Worm (Caenorhabditis elegans) whole organism, L4 larva: ENCODE measurements around the gene wrt-6.

Experiments
- F44E2.7 ChIP-seq: fragments of 200-800 bp; sonication (Bioruptor generic); IDR thresholded peaks from 2 replicates; pipeline ENCODE4 v2.1.2; 2022; ENCODE audit warnings: missing genetic modification characterization, missing compliant biosample characterization
- F49E8.2 ChIP-seq: sonication (generic microtip); optimal IDR thresholded peaks from 2 replicates; lab custom pipeline; 2016; ENCODE audit warnings: missing compliant biosample characterization, mild to moderate bottlenecking, missing genetic modification characterization, borderline replicate concordance
- T20F7.1 ChIP-seq: fragments of 200-800 bp; sonication (Bioruptor generic); optimal IDR thresholded peaks from 2 replicates; lab custom pipeline; 2018; ENCODE audit warnings: mild to moderate bottlenecking, missing genetic modification characterization, missing compliant biosample characterization
- ZK337.2 ChIP-seq: fragments of 200-800 bp; sonication (Bioruptor generic); IDR thresholded peaks from 2 replicates; pipeline ENCODE4 v1.3.6; 2022; ENCODE audit warnings: missing genetic modification reagents, missing genetic modification characterization, missing compliant biosample characterization
- ZK546.5 ChIP-seq, 2 experiments: sonication (generic microtip); optimal IDR thresholded peaks; 2 replicates each; lab custom pipeline; 2017; ENCODE audit warnings: missing biosample characterization in 2 of 2, missing genetic modification characterization in 2 of 2
- aly-2 ChIP-seq: sonication (generic microtip); optimal IDR thresholded peaks from 2 replicates; lab custom pipeline; 2018; ENCODE audit warnings: missing biosample characterization, missing genetic modification characterization
- ceh-28 ChIP-seq: fragments of 150-350 bp; optimal IDR thresholded peaks from 2 replicates; lab custom pipeline; 2014; ENCODE audit warnings: missing biosample characterization, missing genetic modification reagents, missing genetic modification characterization
- ceh-62 ChIP-seq: sonication (generic microtip); optimal IDR thresholded peaks from 2 replicates; lab custom pipeline; 2017; ENCODE audit warnings: missing biosample characterization, missing genetic modification characterization
- ceh-82 ChIP-seq: sonication (generic microtip); optimal IDR thresholded peaks from 2 replicates; lab custom pipeline; 2017; ENCODE audit warnings: missing biosample characterization, missing genetic modification characterization
- ctbp-1 ChIP-seq: fragments of 200-800 bp; sonication (Bioruptor generic); IDR thresholded peaks from 2 replicates; pipeline ENCODE4 v1.3.6; 2022; ENCODE audit warnings: missing genetic modification reagents, missing genetic modification characterization, missing compliant biosample characterization
- daf-16 ChIP-seq, 3 experiments: sonication (generic microtip); optimal IDR thresholded peaks; 2 replicates each; lab custom pipeline; 2016 to 2017; ENCODE audit warnings: missing genetic modification characterization in 3 of 3, missing genetic modification reagents in 3 of 3, mild to moderate bottlenecking in 2 of 3, missing compliant biosample characterization in 2 of 3, missing biosample characterization in 1 of 3, moderate library complexity in 1 of 3
- daf-8 ChIP-seq: fragments of 200-800 bp; sonication (Bioruptor generic); IDR thresholded peaks from 2 replicates; pipeline ENCODE4 v1.3.6; 2022; ENCODE audit warnings: missing genetic modification characterization, missing compliant biosample characterization
- dmd-6 ChIP-seq: fragments of 200-800 bp; sonication (Bioruptor generic); IDR thresholded peaks from 2 replicates; pipeline ENCODE4 v1.3.6; 2022; ENCODE audit warnings: missing genetic modification reagents, missing genetic modification characterization, missing compliant biosample characterization
- dmd-9 ChIP-seq: fragments of 200-800 bp; sonication (Bioruptor generic); IDR thresholded peaks from 2 replicates; pipeline ENCODE4 v1.3.6; 2022; ENCODE audit warnings: missing genetic modification reagents, missing genetic modification characterization, missing compliant biosample characterization
- dve-1 ChIP-seq: sonication (generic microtip); optimal IDR thresholded peaks from 2 replicates; lab custom pipeline; 2017; ENCODE audit warnings: antibody characterized with exemption, mild to moderate bottlenecking, missing genetic modification characterization, missing compliant biosample characterization; ENCODE audit not compliant: insufficient read depth
- jun-1 ChIP-seq: fragments of 150-350 bp; optimal IDR thresholded peaks from 2 replicates; lab custom pipeline; 2014; ENCODE audit warnings: missing biosample characterization, missing genetic modification reagents, missing genetic modification characterization
- lim-7 ChIP-seq: fragments of 200-800 bp; sonication (Bioruptor generic); IDR thresholded peaks from 2 replicates; pipeline ENCODE4 v1.3.6; 2022; ENCODE audit warnings: missing genetic modification characterization, missing compliant biosample characterization
- lin-15B ChIP-seq: fragments of 150-350 bp; sonication (generic microtip); optimal IDR thresholded peaks from 3 replicates; lab custom pipeline; 2014; ENCODE audit warnings: missing biosample characterization, missing genetic modification characterization
- lsy-2 ChIP-seq, 2 experiments: fragments of 150-350 bp in 1 of 2; sonication (generic microtip) in 1 of 2; optimal IDR thresholded peaks; 2 replicates each; lab custom pipeline; 2014 to 2017; ENCODE audit warnings: missing biosample characterization in 2 of 2, missing genetic modification characterization in 2 of 2
- mdl-1 ChIP-seq, 2 experiments: fragments of 150-350 bp in 1 of 2; sonication (generic microtip) in 1 of 2; optimal IDR thresholded peaks; 2 replicates each; lab custom pipeline; 2014 to 2017; ENCODE audit warnings: missing biosample characterization in 2 of 2, missing genetic modification characterization in 2 of 2
- mxl-2 ChIP-seq: fragments of 200-800 bp; sonication (Bioruptor generic); conservative IDR thresholded peaks from 2 replicates; pipeline ENCODE4 v1.3.6; 2022; ENCODE audit warnings: missing genetic modification reagents, missing genetic modification characterization, missing compliant biosample characterization
- nhr-237 ChIP-seq: sonication (generic microtip); optimal IDR thresholded peaks from 2 replicates; lab custom pipeline; 2017; ENCODE audit warnings: missing biosample characterization, missing genetic modification characterization
- nhr-25 ChIP-seq: sonication (generic microtip); optimal IDR thresholded peaks from 2 replicates; lab custom pipeline; 2017; ENCODE audit warnings: missing genetic modification characterization, mild to moderate bottlenecking, missing compliant biosample characterization, antibody characterized with exemption, moderate library complexity, borderline replicate concordance; ENCODE audit not compliant: insufficient read depth
- nhr-41 ChIP-seq: fragments of 200-800 bp; sonication (Bioruptor generic); IDR thresholded peaks from 2 replicates; pipeline ENCODE4 v1.3.6; 2022; ENCODE audit warnings: missing genetic modification reagents, missing genetic modification characterization, missing compliant biosample characterization
- nhr-76 ChIP-seq: fragments of 150-350 bp; optimal IDR thresholded peaks from 2 replicates; lab custom pipeline; 2014; ENCODE audit warnings: missing biosample characterization, missing genetic modification characterization
- rbr-2 ChIP-seq: sonication (generic microtip); optimal IDR thresholded peaks from 2 replicates; lab custom pipeline; 2016; ENCODE audit warnings: missing genotype, missing genetic modification characterization, missing compliant biosample characterization
- saeg-2 ChIP-seq: fragments of 200-800 bp; sonication (Bioruptor generic); IDR thresholded peaks from 2 replicates; pipeline ENCODE4 v1.3.6; 2022; ENCODE audit warnings: missing genetic modification reagents, missing genetic modification characterization, missing compliant biosample characterization
- unc-39 ChIP-seq: sonication (generic microtip); optimal IDR thresholded peaks from 2 replicates; lab custom pipeline; 2017; ENCODE audit warnings: missing biosample characterization, missing genetic modification characterization
- unc-62 ChIP-seq, 3 experiments: fragments of 150-350 bp in 1 of 3; sonication (generic microtip); optimal IDR thresholded peaks in 2 of 3; peaks in 1 of 3; 1 replicate in 1 of 3; 2 replicates in 2 of 3; lab custom pipeline; 2014 to 2017; ENCODE audit warnings: missing biosample characterization in 3 of 3, missing genetic modification characterization in 3 of 3, missing genetic modification reagents in 3 of 3, missing genotype in 1 of 3
- zip-2 ChIP-seq: fragments of 150-350 bp; optimal IDR thresholded peaks from 2 replicates; lab custom pipeline; 2014; ENCODE audit warnings: missing biosample characterization, missing genetic modification characterization

The wrt-6 gene

DNA sequence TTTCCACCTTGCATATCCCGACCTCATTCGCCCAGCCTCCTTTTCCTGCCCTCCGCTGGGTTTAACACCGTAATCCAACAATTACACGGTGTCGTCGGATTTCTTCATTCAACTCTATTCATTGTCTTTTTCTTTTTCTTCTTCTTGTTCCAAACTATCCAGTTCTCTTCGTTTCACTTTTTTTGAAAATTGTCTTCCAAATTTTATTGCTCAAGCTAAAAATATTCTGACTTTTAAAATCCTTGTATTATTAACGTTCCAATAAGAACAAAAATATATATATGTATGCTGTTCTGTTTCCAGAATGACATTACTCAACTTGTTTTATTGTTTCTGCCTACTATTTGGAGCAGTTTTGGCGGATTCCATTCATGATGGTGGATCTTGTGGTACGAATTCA, at the start of gene wrt-6:
TSS of gene wrt-6 (plus strand) at position 301 of the 400 bp plus-strand sequence.
- TF ChIP-seq rbr-2 (tag; lab: Kevin White, UChicago) (no peak), nhr-237 (tag; lab: Kevin White, UChicago) (no peak), ZK337.2 (GFP tag; lab: Robert Waterston, UW) (no peak), nhr-41 (GFP tag; lab: Robert Waterston, UW) (no peak), jun-1 (tag; lab: Kevin White, UChicago) (no peak), nhr-25 (tag; lab: Kevin White, UChicago) (no peak), aly-2 (tag; lab: Kevin White, UChicago) (no peak), saeg-2 (GFP tag; lab: Robert Waterston, UW) (no peak), F44E2.7 (GFP tag; lab: Robert Waterston, UW) (no peak), dve-1 (no peak), lin-15B (tag; lab: Kevin White, UChicago) (no peak), dmd-6 (no peak), lsy-2 (tag; optimal IDR thresholded peaks at IDR 0.05; lab: Kevin White, UChicago) (no peak), ceh-62 (no peak), T20F7.1 (no peak), ceh-82 (no peak), zip-2 (tag; lab: Kevin White, UChicago) (no peak)

DNA sequence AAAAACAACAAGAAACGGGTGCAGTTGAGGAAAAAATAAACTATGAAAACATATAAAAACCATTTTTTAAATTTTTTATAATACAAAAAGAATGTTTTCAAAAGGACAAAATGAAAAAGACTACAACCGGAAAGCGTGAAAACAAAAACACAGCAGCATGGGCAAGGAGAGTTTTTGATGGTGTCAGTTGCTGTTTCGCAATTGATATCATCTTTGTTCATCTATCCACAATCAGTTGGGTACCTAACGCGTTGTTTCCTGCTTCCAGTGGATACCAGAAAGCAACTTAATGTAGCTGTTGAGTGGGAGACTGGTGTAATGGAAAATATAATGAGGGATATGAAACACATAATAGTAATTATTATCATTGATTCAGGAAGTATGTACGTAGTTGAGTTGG, 40.2 kb upstream of the wrt-6 start:
- TF ChIP-seq daf-8 (no peak), F49E8.2 (tag; lab: Kevin White, UChicago) (no peak), lsy-2 (tag; optimal IDR thresholded peaks at IDR 0.05; lab: Kevin White, UChicago) (no peak), daf-16 (GFP tag; optimal IDR thresholded peaks at IDR 0.05; lab: Kevin White, UChicago) (peak in 1 of 2 experiments; percentile 53), daf-16 (tag; optimal IDR thresholded peaks at IDR 0.05; lab: Kevin White, UChicago) (no peak)
- TF ChIP-seq, all 104 proteins: peak for 1

DNA sequence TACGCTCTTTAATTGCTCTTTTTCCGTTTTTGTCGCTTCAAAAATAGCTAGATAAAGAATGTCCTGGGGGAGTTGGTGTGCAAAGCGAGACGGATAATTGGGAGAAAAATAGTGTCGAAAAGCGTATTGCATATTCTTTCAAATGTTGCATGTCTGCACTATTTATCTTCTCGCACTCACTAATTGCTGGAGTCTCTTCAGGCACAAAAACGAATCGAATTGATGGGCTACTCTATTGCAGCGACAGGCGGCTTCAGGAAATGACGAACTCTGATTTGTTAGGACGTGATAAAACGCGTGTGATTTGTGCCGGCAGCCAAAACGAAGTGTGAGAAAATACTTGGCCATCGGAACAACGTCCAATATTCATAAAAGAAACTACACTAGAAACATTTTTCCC, 39.7 kb upstream of the wrt-6 start:
- no peak for TF ChIP-seq mdl-1 (tag; optimal IDR thresholded peaks at IDR 0.05; lab: Kevin White, UChicago)
- peak in 1 of 2 experiments; percentile 39 for TF ChIP-seq unc-62 (GFP tag; optimal IDR thresholded peaks at IDR 0.05 in 1 of 2; lab: Kevin White, UChicago)
- no peak for TF ChIP-seq unc-62 (tag; optimal IDR thresholded peaks at IDR 0.05; lab: Kevin White, UChicago)
- TF ChIP-seq nhr-76 (tag; lab: Kevin White, UChicago), result no peak

DNA sequence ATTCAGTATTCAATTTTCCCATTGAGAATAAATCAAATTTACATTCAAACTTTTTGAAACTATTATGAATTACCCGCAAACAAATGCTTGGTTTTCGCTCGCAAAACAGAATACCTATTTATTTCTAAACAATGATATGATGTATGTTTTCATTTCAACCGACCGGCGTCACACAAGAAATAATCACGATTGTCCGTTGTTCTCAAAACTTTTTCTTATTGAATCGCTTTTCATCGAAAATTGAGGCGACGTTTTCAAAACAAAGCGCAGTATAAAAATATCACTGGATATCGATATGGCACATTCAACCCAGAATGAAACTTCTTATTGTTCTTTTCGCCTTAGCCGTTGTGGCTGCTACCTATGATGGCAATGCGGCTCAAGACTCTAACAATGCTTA, 38.5 kb upstream of the wrt-6 start, which contains the start of gene ZK813.3:
TSS of gene ZK813.3 (plus strand) at position 301 of the 400 bp plus-strand sequence.
- peak in 1 of 2 experiments; percentile 9 for TF ChIP-seq unc-62 (GFP tag; optimal IDR thresholded peaks at IDR 0.05 in 1 of 2; lab: Kevin White, UChicago)
- no peak for TF ChIP-seq unc-62 (tag; optimal IDR thresholded peaks at IDR 0.05; lab: Kevin White, UChicago)
- no peak for TF ChIP-seq ZK337.2 (GFP tag; lab: Robert Waterston, UW)

DNA sequence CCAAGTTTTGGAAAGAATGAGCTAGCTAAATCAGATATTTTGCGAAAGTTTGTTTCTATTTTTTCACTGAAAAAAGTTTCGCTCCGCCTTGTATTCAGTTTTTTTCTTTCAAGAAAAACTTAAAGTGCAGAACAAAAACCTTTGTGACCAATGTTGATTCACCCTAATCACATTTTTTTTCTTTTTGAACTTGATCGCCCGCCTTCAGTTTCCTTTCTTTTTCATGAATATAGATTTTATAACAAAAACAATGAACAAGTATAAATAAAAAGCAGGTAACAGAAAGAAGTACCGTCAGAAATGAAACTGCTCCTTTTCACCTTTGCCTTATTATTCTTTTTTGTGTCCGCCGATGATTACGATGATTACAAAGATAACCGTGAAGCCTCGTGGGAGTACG, 36.5 kb upstream of the wrt-6 start, which contains the start of gene ZK813.2:
TSS of gene ZK813.2 (plus strand) at position 301 of the 400 bp plus-strand sequence.
- no peak for TF ChIP-seq mxl-2 (GFP tag; lab: Robert Waterston, UW)

DNA sequence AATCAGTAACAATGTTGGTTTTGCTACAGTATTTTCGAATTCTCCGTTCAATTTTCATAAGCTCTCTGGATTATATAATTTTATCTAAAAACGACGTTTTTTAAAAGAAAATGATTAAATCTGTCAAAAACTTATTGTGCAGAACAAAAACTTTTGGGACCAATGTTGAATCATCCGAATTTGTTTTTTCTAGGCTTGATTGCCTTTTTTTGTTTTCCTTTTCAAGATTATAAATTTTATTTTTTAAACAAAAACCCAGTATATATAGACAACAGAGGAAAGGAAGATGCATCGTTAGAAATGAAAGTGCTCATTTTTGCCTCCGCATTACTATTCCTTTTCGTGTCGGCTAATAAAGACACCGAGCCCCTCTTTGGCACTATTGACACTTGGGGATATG, 35.5 kb upstream of the wrt-6 start, which contains the start of gene ZK813.7:
TSS of gene ZK813.7 (plus strand) at position 301 of the 400 bp plus-strand sequence.
- no peak for TF ChIP-seq ctbp-1
- TF ChIP-seq lim-7 (GFP tag; lab: Robert Waterston, UW), result no peak
- TF ChIP-seq ZK546.5 (tag; optimal IDR thresholded peaks at IDR 0.05; lab: Kevin White, UChicago), result no peak
- no peak for TF ChIP-seq dmd-9 (GFP tag; lab: Robert Waterston, UW)
- TF ChIP-seq unc-39, result no peak
- TF ChIP-seq ceh-28 (tag; lab: Kevin White, UChicago), result no peak
- TF ChIP-seq, all 104 proteins: peak for 0
